Fruit fly (Drosophila melanogaster): Measurements from ENCODE around the gene Spn.

Gene Spn

dm6 chr3L:2589911-2590763 is 36.0 kb upstream of the Spn start (continued):
- TF ChIP-seq sim (GFP tag; IDR thresholded peaks at IDR 0.05) (no peak), CG14014 (GFP tag; IDR thresholded peaks at IDR 0.05) (peak; percentile 46), tin (GFP tag; optimal IDR thresholded peaks at IDR 0.05) (peak; percentile 67), abd-A (tag; optimal IDR thresholded peaks at IDR 0.05) (no peak), tio (GFP tag; optimal IDR thresholded peaks at IDR 0.05) (peak; percentile 79), CG17385 (GFP tag; optimal IDR thresholded peaks at IDR 0.05) (peak; percentile 80), NK7.1 (GFP tag; optimal IDR thresholded peaks at IDR 0.05) (no peak), CG7987 (GFP tag; optimal IDR thresholded peaks at IDR 0.05) (no peak), gce (GFP tag; IDR thresholded peaks at IDR 0.05) (peak; percentile 51; the same call in 1 of the 3 replicates), CG16815 (GFP tag; optimal IDR thresholded peaks at IDR 0.05) (peak; percentile 43), jing (GFP tag; optimal IDR thresholded peaks at IDR 0.05) (no peak), HLH3B (GFP tag; IDR thresholded peaks at IDR 0.05) (peak; percentile 81), CG10654 (GFP tag; optimal IDR thresholded peaks at IDR 0.05) (peak; percentile 24), CG13287 (GFP tag; IDR thresholded peaks at IDR 0.05; ENCODE audit: partially characterized antibody) (peak; percentile 70), CG13624 (GFP tag; optimal IDR thresholded peaks at IDR 0.05) (peak; percentile 22), vnd (GFP tag; IDR thresholded peaks at IDR 0.05; ENCODE audit: partially characterized antibody) (peak; percentile 48; the same call in 2 of the 3 replicates), CG2199 (GFP tag; IDR thresholded peaks at IDR 0.05) (peak; percentile 41; the same call in 1 of the 3 replicates), Sry-δ (GFP tag; optimal IDR thresholded peaks at IDR 0.05) (peak; percentile 61), CG6791 (GFP tag; IDR thresholded peaks at IDR 0.05; ENCODE audit: partially characterized antibody) (peak; percentile 51; the same call in 2 of the 3 replicates), eyg (GFP tag; optimal IDR thresholded peaks at IDR 0.05) (no peak), rib (GFP tag; IDR thresholded peaks at IDR 0.05) (peak; percentile 25; the same call in 1 of the 2 replicates), Bdp1 (GFP tag; optimal IDR thresholded peaks at IDR 0.05) (no peak), sima (GFP tag; optimal IDR thresholded peaks at IDR 0.05) (no peak), cato (GFP tag; optimal IDR thresholded peaks at IDR 0.05; ENCODE audit: borderline replicate concordance) (peak; percentile 32), CG4617 (GFP tag; optimal IDR thresholded peaks at IDR 0.05; ENCODE audit: borderline replicate concordance) (peak; percentile 14), CTCF (GFP tag; optimal IDR thresholded peaks at IDR 0.05) (peak; percentile 8), ap (GFP tag; IDR thresholded peaks at IDR 0.05) (no peak), Antp (GFP tag; optimal IDR thresholded peaks at IDR 0.05) (no peak), unpg (GFP tag; optimal IDR thresholded peaks at IDR 0.05) (peak; percentile 79), ken (GFP tag; IDR thresholded peaks at IDR 0.05) (peak; percentile 52; the same call in 1 of the 3 replicates), Xrp1 (GFP tag; IDR thresholded peaks at IDR 0.05) (peak; percentile 68), ATbp (GFP tag; optimal IDR thresholded peaks at IDR 0.05) (peak; percentile 35), BEAF-32 (GFP tag; optimal IDR thresholded peaks at IDR 0.05) (peak; percentile 79), HmgD (GFP tag; optimal IDR thresholded peaks at IDR 0.05) (peak; percentile 10), h (optimal IDR thresholded peaks at IDR 0.05) (no peak), CG11560 (tag; IDR thresholded peaks at IDR 0.05) (no peak), bigmax (GFP tag; optimal IDR thresholded peaks at IDR 0.05) (no peak), tna (GFP tag; IDR thresholded peaks at IDR 0.05; ENCODE audit: partially characterized antibody) (peak; percentile 46; the same call in 1 of the 2 replicates), CG17829 (tag; optimal IDR thresholded peaks at IDR 0.05) (no peak), cad (GFP tag; optimal IDR thresholded peaks at IDR 0.05) (no peak), sd (tag; optimal IDR thresholded peaks at IDR 0.05) (peak; percentile 1), Abd-B (GFP tag; optimal IDR thresholded peaks at IDR 0.05) (peak; percentile 70), Hmx (GFP tag; optimal IDR thresholded peaks at IDR 0.05) (no peak), Camta (GFP tag; optimal IDR thresholded peaks at IDR 0.05) (no peak), slbo (GFP tag; IDR thresholded peaks at IDR 0.05) (peak; percentile 83), gro (GFP tag; optimal IDR thresholded peaks at IDR 0.05) (no peak), ase (GFP tag; IDR thresholded peaks at IDR 0.05) (no peak), GATAe (GFP tag; conservative IDR thresholded peaks at IDR 0.05) (no peak), CG7745 (tag; optimal IDR thresholded peaks at IDR 0.05) (peak; percentile 85), Xbp1 (GFP tag; optimal IDR thresholded peaks at IDR 0.05) (peak; percentile 80)
